Fruit fly (Drosophila melanogaster): ENCODE data around the gene pst.

The pst gene

DNA sequence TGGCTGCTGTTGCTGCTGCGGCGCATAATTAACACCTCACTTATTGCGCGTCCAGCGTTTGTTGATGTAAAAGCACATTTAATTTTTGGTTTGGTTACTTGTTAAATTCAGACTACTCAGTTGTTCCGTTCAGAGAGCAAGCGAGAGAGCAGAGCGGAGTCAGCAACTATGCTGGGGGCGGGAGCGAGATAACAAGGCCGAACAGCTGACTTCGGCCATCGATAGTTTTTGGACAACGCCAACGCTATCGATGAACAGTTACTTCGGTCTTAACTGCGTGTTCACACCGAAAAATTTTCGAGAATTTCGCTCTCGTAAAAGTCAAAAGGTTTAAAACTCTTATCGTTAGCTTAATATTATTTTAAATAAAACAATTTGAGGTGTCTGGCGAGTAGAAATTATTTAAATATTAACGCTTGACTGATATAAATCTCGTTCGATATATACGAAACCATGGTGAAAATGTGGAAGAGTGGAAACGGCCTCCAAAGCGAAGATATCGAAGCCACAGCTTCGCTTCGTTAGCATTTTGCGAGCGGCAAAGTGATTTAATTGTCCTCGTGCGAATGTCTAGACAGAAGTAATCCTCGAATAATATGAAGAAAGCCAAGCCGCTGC, 21.4 kb upstream of the pst start, which contains the start of the genes SMSr and smid (continued):
- TF ChIP-seq dimm (GFP tag; IDR thresholded peaks at IDR 0.05) (no peak), lmd (GFP tag; IDR thresholded peaks at IDR 0.05) (peak; percentile 51; the same call in 1 of the 2 replicates), Nf-YA (GFP tag; IDR thresholded peaks at IDR 0.05) (0 out of 2 replicates have a peak, but pooled peaks have one; percentile 27), ttk (GFP tag; IDR thresholded peaks at IDR 0.05) (no peak), CG12391 (tag; optimal IDR thresholded peaks at IDR 0.05) (peak; percentile 80), Antp (GFP tag; optimal IDR thresholded peaks at IDR 0.05) (peak; percentile 52), h (optimal IDR thresholded peaks at IDR 0.05) (no peak), CG10543 (GFP tag; optimal IDR thresholded peaks at IDR 0.05) (no peak), HHEX (GFP tag; optimal IDR thresholded peaks at IDR 0.05) (no peak), CG15011 (GFP tag; optimal IDR thresholded peaks at IDR 0.05) (peak; percentile 20), Abd-B (GFP tag; optimal IDR thresholded peaks at IDR 0.05) (no peak), gt (GFP tag; IDR thresholded peaks at IDR 0.05) (no peak), CG8089 (GFP tag; optimal IDR thresholded peaks at IDR 0.05) (peak; percentile 47), pfk (GFP tag; optimal IDR thresholded peaks at IDR 0.05) (peak; percentile 26), exex (tag; optimal IDR thresholded peaks at IDR 0.05) (no peak), zfh2 (GFP tag; optimal IDR thresholded peaks at IDR 0.05) (peak; percentile 68), CG30431 (GFP tag; optimal IDR thresholded peaks at IDR 0.05) (no peak), eve (GFP tag; optimal IDR thresholded peaks at IDR 0.05) (no peak), Ptx1 (GFP tag; IDR thresholded peaks at IDR 0.05) (peak; percentile 71), H15 (GFP tag; IDR thresholded peaks at IDR 0.05) (0 out of 3 replicates have a peak, but pooled peaks have one; percentile 46), fd96Cb (tag; optimal IDR thresholded peaks at IDR 0.05) (peak; percentile 39), Hr3 (GFP tag; optimal IDR thresholded peaks at IDR 0.05) (peak; percentile 55), CG7963 (GFP tag; IDR thresholded peaks at IDR 0.05; ENCODE audit: partially characterized antibody) (peak; percentile 62; the same call in 2 of the 3 replicates), shn (GFP tag; optimal IDR thresholded peaks at IDR 0.05) (peak; percentile 35), CG33213 (GFP tag; optimal IDR thresholded peaks at IDR 0.05) (no peak), grn (GFP tag; optimal IDR thresholded peaks at IDR 0.05) (peak; percentile 49), fd3F (GFP tag; optimal IDR thresholded peaks at IDR 0.05) (peak; percentile 3), slou (GFP tag; optimal IDR thresholded peaks at IDR 0.05) (peak; percentile 23), Gsc (GFP tag; IDR thresholded peaks at IDR 0.05) (no peak), CG17328 (GFP tag; IDR thresholded peaks at IDR 0.05) (0 out of 2 replicates have a peak, but pooled peaks have one; percentile 6), Sry-β (GFP tag; optimal IDR thresholded peaks at IDR 0.05) (peak; percentile 25), cg (GFP tag; optimal IDR thresholded peaks at IDR 0.05) (no peak), CG9215 (GFP tag; IDR thresholded peaks at IDR 0.05) (no peak; the same call in 1 of the 2 replicates), CG8290 (GFP tag; optimal IDR thresholded peaks at IDR 0.05) (peak; percentile 45), CG8290 (tag; optimal IDR thresholded peaks at IDR 0.05) (peak in 1 of 2 experiments; percentile 4), tll (GFP tag; optimal IDR thresholded peaks at IDR 0.05) (peak; percentile 80 to 96), CG14667 (GFP tag; IDR thresholded peaks at IDR 0.05) (no peak), ind (GFP tag; optimal IDR thresholded peaks at IDR 0.05) (peak; percentile 58), CG17802 (tag; optimal IDR thresholded peaks at IDR 0.05) (peak; percentile 93), CG4360 (GFP tag; IDR thresholded peaks at IDR 0.05) (no peak), C15 (GFP tag; IDR thresholded peaks at IDR 0.05) (no peak), CG31441 (GFP tag; IDR thresholded peaks at IDR 0.05) (peak; percentile 69), Bteb2 (GFP tag; optimal IDR thresholded peaks at IDR 0.05) (peak; percentile 39), Blimp-1 (GFP tag; optimal IDR thresholded peaks at IDR 0.05) (no peak), HmgZ (tag; optimal IDR thresholded peaks at IDR 0.05) (peak; percentile 52), chif (GFP tag; optimal IDR thresholded peaks at IDR 0.05) (peak; percentile 4 to 63), CG14050 (GFP tag; IDR thresholded peaks at IDR 0.05) (no peak), esg (GFP tag; conservative IDR thresholded peaks at IDR 0.05) (no peak), inv (GFP tag; IDR thresholded peaks at IDR 0.05; ENCODE audit: partially characterized antibody) (peak; percentile 88), Xbp1 (GFP tag; optimal IDR thresholded peaks at IDR 0.05) (peak; percentile 72), Bgb (GFP tag; IDR thresholded peaks at IDR 0.05; ENCODE audit: partially characterized antibody) (peak; percentile 86)

Measured in whole organism, embryonic.